Fruit fly (Drosophila melanogaster): ENCODE data around the gene jub.

- TF ChIP-seq CG34422 (GFP tag; IDR thresholded peaks at IDR 0.05) (no peak), Sry-δ (GFP tag; optimal IDR thresholded peaks at IDR 0.05) (no peak), lov (optimal IDR thresholded peaks at IDR 0.05) (no peak), lov (GFP tag; IDR thresholded peaks at IDR 0.05) (no peak), CG7556 (GFP tag; optimal IDR thresholded peaks at IDR 0.05) (no peak), gfzf (GFP tag; optimal IDR thresholded peaks at IDR 0.05) (no peak), CG1024 (GFP tag; IDR thresholded peaks at IDR 0.05) (no peak), pros (GFP tag; optimal IDR thresholded peaks at IDR 0.05) (no peak), BEAF-32 (GFP tag; optimal IDR thresholded peaks at IDR 0.05) (no peak), ash1 (GFP tag; optimal IDR thresholded peaks at IDR 0.05) (no peak)
Observed at dm6 chrX:13804398-13804797, 25.7 kb downstream of the jub start.

Data from whole organism, embryonic.